Fruit fly (Drosophila melanogaster): ENCODE results near the gene CG43394.

The CG43394 gene

DNA sequence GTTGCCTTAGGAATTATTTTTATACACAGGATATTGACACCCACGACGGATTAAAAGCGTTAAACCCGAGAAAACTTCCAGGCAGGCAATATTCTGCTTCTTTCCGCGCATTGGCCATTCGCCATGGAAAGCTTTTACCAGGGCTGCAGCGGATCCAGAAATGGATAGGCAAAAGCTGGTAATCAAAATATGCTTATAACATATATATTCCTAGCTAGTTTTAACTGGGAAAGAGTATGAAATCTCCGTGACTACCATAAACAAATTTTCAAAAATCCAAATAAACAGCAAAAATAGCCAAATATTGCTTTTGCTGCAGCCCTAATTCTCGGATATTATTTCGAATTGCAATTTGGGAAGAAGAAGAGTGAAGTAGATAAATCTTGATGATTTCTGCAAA is 13.9 kb downstream of the CG43394 start, which contains the start of the genes PAPLA1 and Rbsn-5 (continued):
- TF ChIP-seq Rfx (GFP tag; IDR thresholded peaks at IDR 0.05) (peak; percentile 96), CG18619 (GFP tag; optimal IDR thresholded peaks at IDR 0.05) (peak; percentile 88), caup (GFP tag; optimal IDR thresholded peaks at IDR 0.05; ENCODE audit: severe bottlenecking) (peak; percentile 92), pfk (GFP tag; optimal IDR thresholded peaks at IDR 0.05) (peak; percentile 41), ac (GFP tag; optimal IDR thresholded peaks at IDR 0.05) (no peak), CG17359 (tag; optimal IDR thresholded peaks at IDR 0.05) (peak; percentile 92), CG17912 (GFP tag; optimal IDR thresholded peaks at IDR 0.05) (peak; percentile 78), CG6683 (GFP tag; optimal IDR thresholded peaks at IDR 0.05) (peak; percentile 73), luna (GFP tag; optimal IDR thresholded peaks at IDR 0.05) (peak; percentile 94), CG4404 (GFP tag; IDR thresholded peaks at IDR 0.05) (peak; percentile 90), E2f2 (GFP tag; IDR thresholded peaks at IDR 0.05) (peak; percentile 72), yki (optimal IDR thresholded peaks at IDR 0.05) (peak; percentile 45), CG13287 (GFP tag; IDR thresholded peaks at IDR 0.05; ENCODE audit: partially characterized antibody) (no peak; the same call in 1 of the 2 replicates), CG34422 (GFP tag; IDR thresholded peaks at IDR 0.05) (peak; percentile 92), Awh (GFP tag; IDR thresholded peaks at IDR 0.05) (peak; percentile 86), Poxn (GFP tag; IDR thresholded peaks at IDR 0.05) (peak; percentile 66), Nf-YB (GFP tag; optimal IDR thresholded peaks at IDR 0.05) (peak; percentile 74), CG12236 (GFP tag; optimal IDR thresholded peaks at IDR 0.05) (peak; percentile 85), bbx (GFP tag; IDR thresholded peaks at IDR 0.05; ENCODE audit: partially characterized antibody) (no peak), toy (GFP tag; IDR thresholded peaks at IDR 0.05) (peak; percentile 55; the same call in 1 of the 2 replicates), lov (optimal IDR thresholded peaks at IDR 0.05) (no peak), lov (GFP tag; IDR thresholded peaks at IDR 0.05) (peak; percentile 87), pnt (GFP tag; optimal IDR thresholded peaks at IDR 0.05) (peak; percentile 96), ham (GFP tag; IDR thresholded peaks at IDR 0.05) (peak; percentile 87), Camta (GFP tag; optimal IDR thresholded peaks at IDR 0.05) (peak; percentile 94), zf30C (GFP tag; optimal IDR thresholded peaks at IDR 0.05) (no peak), ssp (GFP tag; IDR thresholded peaks at IDR 0.05) (peak; percentile 84), CG1024 (GFP tag; IDR thresholded peaks at IDR 0.05) (peak; percentile 76), NC2β (GFP tag; optimal IDR thresholded peaks at IDR 0.05) (peak; percentile 94), CG15269 (tag; optimal IDR thresholded peaks at IDR 0.05) (peak; percentile 93), CG7372 (GFP tag; IDR thresholded peaks at IDR 0.05) (peak; percentile 91), Tbp (GFP tag; optimal IDR thresholded peaks at IDR 0.05) (no peak), Doc2 (GFP tag; IDR thresholded peaks at IDR 0.05) (0 out of 2 replicates have a peak, but pooled peaks have one; percentile 59), CG6254 (GFP tag; optimal IDR thresholded peaks at IDR 0.05) (peak; percentile 64), Ssrp (tag; optimal IDR thresholded peaks at IDR 0.05) (peak; percentile 92), Spps (tag; optimal IDR thresholded peaks at IDR 0.05) (peak; percentile 83), stwl (tag; optimal IDR thresholded peaks at IDR 0.05) (peak; percentile 65), gcm (GFP tag; optimal IDR thresholded peaks at IDR 0.05) (peak; percentile 84), sens-2 (GFP tag; IDR thresholded peaks at IDR 0.05) (peak; percentile 75), YL-1 (GFP tag; optimal IDR thresholded peaks at IDR 0.05) (peak; percentile 73), run (tag; optimal IDR thresholded peaks at IDR 0.05) (peak; percentile 76), wek (GFP tag; optimal IDR thresholded peaks at IDR 0.05) (peak; percentile 66), CG9437 (GFP tag; optimal IDR thresholded peaks at IDR 0.05) (peak; percentile 80), Scr (GFP tag; IDR thresholded peaks at IDR 0.05; ENCODE audit: partially characterized antibody) (0 out of 2 replicates have a peak, but pooled peaks have one; percentile 21), CG9817 (tag; optimal IDR thresholded peaks at IDR 0.05) (peak; percentile 95), D19B (GFP tag; optimal IDR thresholded peaks at IDR 0.05) (peak; percentile 78), CG10979 (tag; optimal IDR thresholded peaks at IDR 0.05) (peak; percentile 92), CG17328 (GFP tag; IDR thresholded peaks at IDR 0.05) (peak; percentile 89), ci (GFP tag; IDR thresholded peaks at IDR 0.05) (peak; percentile 92), CG4282 (GFP tag; optimal IDR thresholded peaks at IDR 0.05) (peak; percentile 93), CG18011 (GFP tag; optimal IDR thresholded peaks at IDR 0.05) (peak; percentile 86)

Measured in whole organism, embryonic.